Worm (Caenorhabditis elegans): ENCODE results near the gene rpn-3.

DNA sequence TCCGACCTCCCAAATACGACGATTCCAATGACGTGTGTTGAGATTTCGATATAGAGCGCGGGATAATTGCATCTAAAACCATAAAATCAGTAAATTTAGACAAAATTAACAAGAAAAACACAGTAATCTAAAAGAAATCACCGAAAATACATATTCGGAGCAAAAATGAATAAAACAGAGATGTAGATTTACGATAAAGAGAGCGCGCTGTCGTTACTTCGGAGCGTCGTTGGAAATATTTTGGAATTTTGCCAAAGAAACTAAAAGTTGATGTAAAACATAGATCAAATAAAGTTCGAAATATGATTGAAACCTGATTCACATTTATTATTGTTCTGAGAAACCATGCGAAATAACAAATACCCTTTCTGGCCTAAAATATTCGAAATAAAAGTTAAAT, 15.0 kb upstream of the rpn-3 start, which contains the start of gene ZK1236.5:
- TF ChIP-seq him-1 (tag; optimal IDR thresholded peaks at IDR 0.05) (no peak), dao-5 (tag; optimal IDR thresholded peaks at IDR 0.05) (no peak)
